Worm (Caenorhabditis elegans) whole organism, L3 larva: Measurements from ENCODE around the gene F55B12.10.

ENCODE experiments used
- elt-1 ChIP-seq: fragments of 150-350 bp; optimal IDR thresholded peaks from 2 replicates; lab custom pipeline; 2014; ENCODE audit warnings: missing biosample characterization, missing genetic modification characterization
- lin-15B ChIP-seq: fragments of 150-350 bp; optimal IDR thresholded peaks from 2 replicates; lab custom pipeline; 2014; ENCODE audit warnings: missing biosample characterization, missing genetic modification characterization
- lin-39 ChIP-seq: fragments of 150-350 bp; optimal IDR thresholded peaks from 2 replicates; lab custom pipeline; 2018; ENCODE audit warnings: missing biosample characterization, missing genetic modification reagents, missing genetic modification characterization
- nhr-28 ChIP-seq: fragments of 150-350 bp; optimal IDR thresholded peaks from 2 replicates; lab custom pipeline; 2014; ENCODE audit warnings: missing biosample characterization, missing genetic modification characterization
- skn-1 ChIP-seq: fragments of 150-350 bp; optimal IDR thresholded peaks from 2 replicates; lab custom pipeline; 2014; ENCODE audit warnings: missing biosample characterization, missing genetic modification characterization
- unc-62 ChIP-seq: fragments of 150-350 bp; sonication (generic microtip); optimal IDR thresholded peaks from 4 replicates; lab custom pipeline; 2014; ENCODE audit warnings: missing biosample characterization, missing genetic modification reagents, missing genetic modification characterization
- zag-1 ChIP-seq: fragments of 150-350 bp; optimal IDR thresholded peaks from 2 replicates; lab custom pipeline; 2014; ENCODE audit warnings: missing biosample characterization, missing genetic modification characterization
- ztf-4 ChIP-seq: fragments of 150-350 bp; optimal IDR thresholded peaks from 2 replicates; lab custom pipeline; 2014; ENCODE audit warnings: missing biosample characterization, missing genetic modification characterization

DNA sequence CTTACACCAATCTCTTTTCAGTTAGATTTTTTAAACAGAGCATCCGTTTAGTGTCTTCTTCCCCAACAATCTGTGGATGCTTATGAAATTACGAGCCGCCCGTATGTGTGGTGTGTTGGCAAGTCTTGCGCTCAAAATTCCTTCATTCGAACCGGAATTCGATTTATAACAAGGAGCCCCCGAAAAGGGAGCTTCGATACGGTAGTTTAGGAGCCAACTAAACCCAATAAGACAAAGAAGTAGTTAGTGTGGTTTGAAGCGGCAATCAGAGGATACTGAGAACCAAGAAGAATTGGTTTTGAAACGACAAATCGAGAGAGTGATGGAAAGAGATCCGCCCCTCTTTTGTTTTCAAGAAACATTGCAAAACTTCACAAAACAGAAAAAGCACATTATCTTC lies 27.2 kb upstream of the F55B12.10 start:
- no peak for TF ChIP-seq lin-39 (tag; lab: Kevin White, UChicago)
- no peak for TF ChIP-seq ztf-4
- TF ChIP-seq elt-1 (tag; lab: Kevin White, UChicago) = no peak
- no peak for TF ChIP-seq lin-15B (tag; lab: Kevin White, UChicago)
- no peak for TF ChIP-seq zag-1 (tag; lab: Kevin White, UChicago)
- TF ChIP-seq skn-1 (tag; lab: Kevin White, UChicago) = no peak
- TF ChIP-seq unc-62 = no peak
- no peak for TF ChIP-seq nhr-28 (tag; lab: Kevin White, UChicago)
